Fruit fly (Drosophila melanogaster) whole organism, embryonic: ENCODE measurements around the gene pbl.

Experiments used
- Atf-2 ChIP-seq: fragments of 200-800 bp; sonication (Bioruptor generic); optimal IDR thresholded peaks from 2 replicates; lab custom pipeline; 2016; ENCODE audit warnings: missing biosample characterization, missing genetic modification characterization
- Awh ChIP-seq: fragments of 200-800 bp; sonication (Bioruptor generic); IDR thresholded peaks from 2 replicates; pipeline ENCODE4, ENCODE4 v1.3.6; 2022; ENCODE audit warnings: missing biosample characterization, missing genetic modification characterization
- CG12071 ChIP-seq: fragments of 200-800 bp; sonication (Bioruptor generic); optimal IDR thresholded peaks from 3 replicates; lab custom pipeline; 2018; ENCODE audit warnings: missing biosample characterization, mild to moderate bottlenecking, missing genetic modification characterization
- CG1529 ChIP-seq: fragments of 200-800 bp; sonication (Bioruptor generic); optimal IDR thresholded peaks from 3 replicates; lab custom pipeline; 2018; ENCODE audit warnings: missing biosample characterization, missing genetic modification characterization
- CG17186 ChIP-seq: fragments of 200-800 bp; sonication (Bioruptor generic); optimal IDR thresholded peaks from 3 replicates; lab custom pipeline; 2017; ENCODE audit warnings: missing biosample characterization, missing genetic modification reagents, missing genetic modification characterization
- CG32767 ChIP-seq: fragments of 200-800 bp; sonication (Bioruptor generic); IDR thresholded peaks from 2 replicates; pipeline ENCODE4 v1.3.6; 2022; ENCODE audit warnings: missing biosample characterization, missing genetic modification characterization
- CG4424 ChIP-seq: fragments of 200-800 bp; sonication (Bioruptor generic); optimal IDR thresholded peaks from 3 replicates; lab custom pipeline; 2016; ENCODE audit warnings: missing biosample characterization, missing genetic modification characterization
- CG4820 ChIP-seq: fragments of 200-800 bp; sonication (Bioruptor generic); optimal IDR thresholded peaks from 3 replicates; lab custom pipeline; 2016; ENCODE audit warnings: missing biosample characterization, missing genetic modification characterization
- CG5953 ChIP-seq: fragments of 200-800 bp; sonication (Bioruptor generic); IDR thresholded peaks from 2 replicates; pipeline ENCODE4 v1.3.6; 2022; ENCODE audit warnings: missing biosample characterization, missing genetic modification characterization
- CG6175 ChIP-seq: fragments of 200-800 bp; sonication (Bioruptor generic); IDR thresholded peaks from 3 replicates; pipeline ENCODE4 v1.3.6; 2022; ENCODE audit warnings: missing biosample characterization, missing genetic modification characterization
- CG6683 ChIP-seq: fragments of 200-800 bp; sonication (Bioruptor generic); optimal IDR thresholded peaks from 2 replicates; lab custom pipeline; 2017; ENCODE audit warnings: missing biosample characterization, mild to moderate bottlenecking, missing genetic modification characterization, missing genetic modification reagents
- CG7372 ChIP-seq: fragments of 200-800 bp; sonication (Bioruptor generic); IDR thresholded peaks from 2 replicates; pipeline ENCODE4 v1.3.6; 2022; ENCODE audit warnings: missing biosample characterization, missing genetic modification characterization
- CG7745 ChIP-seq: fragments of 200-800 bp; sonication (Bioruptor generic); optimal IDR thresholded peaks from 2 replicates; lab custom pipeline; 2018; ENCODE audit warnings: missing biosample characterization, mild to moderate bottlenecking, missing genetic modification characterization, moderate library complexity
- CG8359 ChIP-seq: fragments of 200-800 bp; sonication (Bioruptor generic); optimal IDR thresholded peaks from 2 replicates; lab custom pipeline; 2017; ENCODE audit warnings: missing biosample characterization, mild to moderate bottlenecking, missing genetic modification characterization, borderline replicate concordance
- CG8944 ChIP-seq: fragments of 200-800 bp; sonication (Bioruptor generic); optimal IDR thresholded peaks from 3 replicates; lab custom pipeline; 2016; ENCODE audit warnings: missing biosample characterization, missing genetic modification characterization
- CG9817 ChIP-seq: fragments of 200-800 bp; sonication (Bioruptor generic); optimal IDR thresholded peaks from 2 replicates; lab custom pipeline; 2018; ENCODE audit warnings: missing biosample characterization, mild to moderate bottlenecking, missing genetic modification characterization, moderate library complexity
- Gsc ChIP-seq: fragments of 200-800 bp; sonication (Bioruptor generic); IDR thresholded peaks from 2 replicates; pipeline ENCODE4 v1.3.6; 2022; ENCODE audit warnings: missing biosample characterization, missing genetic modification characterization
- H2.0 ChIP-seq: fragments of 200-800 bp; sonication (Bioruptor generic); IDR thresholded peaks from 2 replicates; pipeline ENCODE4 v1.3.6; 2022; ENCODE audit warnings: missing biosample characterization, missing genetic modification characterization
- Hand ChIP-seq: fragments of 200-800 bp; sonication (Bioruptor generic); optimal IDR thresholded peaks from 2 replicates; lab custom pipeline; 2017; ENCODE audit warnings: mild to moderate bottlenecking, missing biosample characterization, missing genetic modification reagents, missing genetic modification characterization
- MBD-R2 ChIP-seq: fragments of 200-800 bp; sonication (Bioruptor generic); IDR thresholded peaks from 2 replicates; pipeline ENCODE4 v1.3.6; 2022; ENCODE audit warnings: missing biosample characterization, missing genetic modification characterization
- Nf-YB ChIP-seq: fragments of 200-800 bp; sonication (Bioruptor generic); optimal IDR thresholded peaks from 3 replicates; lab custom pipeline; 2019; ENCODE audit warnings: missing biosample characterization, mild to moderate bottlenecking, missing genetic modification characterization, moderate library complexity
- Nf-YC ChIP-seq: fragments of 200-800 bp; optimal IDR thresholded peaks from 3 replicates; lab custom pipeline; 2019; ENCODE audit warnings: missing biosample characterization, mild to moderate bottlenecking, missing genetic modification characterization, moderate library complexity
- PHDP ChIP-seq: fragments of 200-800 bp; sonication (Bioruptor generic); optimal IDR thresholded peaks from 3 replicates; lab custom pipeline; 2018; ENCODE audit warnings: missing biosample characterization, mild to moderate bottlenecking, missing genetic modification characterization, moderate library complexity
- Pdp1 ChIP-seq, 2 experiments: fragments of 200-800 bp; sonication (Bioruptor generic); optimal IDR thresholded peaks; 3 replicates each; lab custom pipeline; 2016; ENCODE audit warnings: missing biosample characterization in 2 of 2, missing genetic modification characterization in 2 of 2, mild to moderate bottlenecking in 1 of 2, moderate library complexity in 1 of 2
- Sin3A ChIP-seq: fragments of >200 bp; optimal IDR thresholded peaks from 2 replicates; lab custom pipeline; 2018
- abd-A ChIP-seq: fragments of 200-800 bp; sonication (Bioruptor generic); optimal IDR thresholded peaks from 3 replicates; lab custom pipeline; 2019; ENCODE audit warnings: missing biosample characterization, mild to moderate bottlenecking, missing genetic modification characterization, moderate library complexity
- cg ChIP-seq: fragments of 200-800 bp; sonication (Bioruptor generic); optimal IDR thresholded peaks from 3 replicates; lab custom pipeline; 2019; ENCODE audit warnings: missing biosample characterization, mild to moderate bottlenecking, missing genetic modification characterization, moderate library complexity
- ci ChIP-seq: fragments of 200-800 bp; sonication (Bioruptor generic); IDR thresholded peaks from 3 replicates; pipeline ENCODE4 v1.3.6; 2022; ENCODE audit warnings: missing biosample characterization, missing genetic modification characterization
- eve ChIP-seq, 2 experiments: fragments of >200 bp; optimal IDR thresholded peaks; 2 replicates each; lab custom pipeline; 2017; ENCODE audit warnings: missing biosample characterization in 2 of 2, missing genetic modification characterization in 2 of 2
- gcm2 ChIP-seq: fragments of 200-800 bp; sonication (Bioruptor generic); optimal IDR thresholded peaks from 2 replicates; lab custom pipeline; 2016; ENCODE audit warnings: missing biosample characterization, missing genetic modification characterization
- h ChIP-seq: fragments of >200 bp; optimal IDR thresholded peaks from 2 replicates; lab custom pipeline; 2017
- ham ChIP-seq: fragments of 200-800 bp; sonication (Bioruptor generic); IDR thresholded peaks from 2 replicates; pipeline ENCODE4 v1.3.6; 2022; ENCODE audit warnings: missing biosample characterization, missing genetic modification characterization
- ken ChIP-seq: fragments of 200-800 bp; sonication (Bioruptor generic); IDR thresholded peaks from 3 replicates; pipeline ENCODE4 v1.3.6; 2022; ENCODE audit warnings: missing biosample characterization, missing genetic modification characterization
- lov ChIP-seq, 2 experiments: fragments of 200-800 bp in 1 of 2; fragments of >200 bp in 1 of 2; sonication (Bioruptor generic) in 1 of 2; IDR thresholded peaks in 1 of 2; optimal IDR thresholded peaks in 1 of 2; 2 replicates in 1 of 2; 3 replicates in 1 of 2; pipeline versions ENCODE4 v1.3.6 to Lab custom; 2017 to 2022; ENCODE audit warnings: missing biosample characterization in 1 of 2, missing genetic modification characterization in 1 of 2
- oc ChIP-seq: fragments of 200-800 bp; sonication (Bioruptor generic); optimal IDR thresholded peaks from 2 replicates; lab custom pipeline; 2018; ENCODE audit warnings: missing biosample characterization, mild to moderate bottlenecking, missing genetic modification characterization, moderate library complexity
- odd ChIP-seq: fragments of 200-800 bp; sonication (Bioruptor generic); optimal IDR thresholded peaks from 2 replicates; lab custom pipeline; 2017; ENCODE audit warnings: missing biosample characterization, mild to moderate bottlenecking, missing genetic modification characterization
- peb ChIP-seq: fragments of 200-800 bp; sonication (Bioruptor generic); IDR thresholded peaks from 2 replicates; pipeline ENCODE4 v1.3.6; 2022; ENCODE audit warnings: missing biosample characterization, missing genetic modification characterization
- pho ChIP-seq: fragments of 200-800 bp; sonication (Bioruptor generic); optimal IDR thresholded peaks from 2 replicates; lab custom pipeline; 2016; ENCODE audit warnings: missing biosample characterization, missing genetic modification characterization
- phol ChIP-seq: fragments of 200-800 bp; sonication (Bioruptor generic); optimal IDR thresholded peaks from 3 replicates; lab custom pipeline; 2018; ENCODE audit warnings: missing biosample characterization, mild to moderate bottlenecking, missing genetic modification characterization, moderate library complexity
- ro ChIP-seq: fragments of 200-800 bp; sonication (Bioruptor generic); IDR thresholded peaks from 2 replicates; pipeline ENCODE4 v1.3.6; 2022; ENCODE audit warnings: missing biosample characterization, missing genetic modification characterization
- run ChIP-seq: fragments of 200-800 bp; sonication (Bioruptor generic); optimal IDR thresholded peaks from 3 replicates; lab custom pipeline; 2018; ENCODE audit warnings: missing biosample characterization, mild to moderate bottlenecking, missing genetic modification characterization
- sd ChIP-seq: fragments of 200-800 bp; sonication (Bioruptor generic); optimal IDR thresholded peaks from 3 replicates; lab custom pipeline; 2018; ENCODE audit warnings: missing biosample characterization, mild to moderate bottlenecking, missing genetic modification characterization, moderate library complexity
- sens-2 ChIP-seq: fragments of 200-800 bp; sonication (Bioruptor generic); IDR thresholded peaks from 2 replicates; pipeline ENCODE4 v1.3.6; 2022; ENCODE audit warnings: missing biosample characterization, missing genetic modification characterization
- sug ChIP-seq: fragments of 200-800 bp; optimal IDR thresholded peaks from 2 replicates; lab custom pipeline; 2019; ENCODE audit warnings: missing biosample characterization, mild to moderate bottlenecking, missing genetic modification characterization, moderate library complexity
- tio ChIP-seq: fragments of 200-800 bp; sonication (Bioruptor generic); optimal IDR thresholded peaks from 2 replicates; lab custom pipeline; 2017; ENCODE audit warnings: missing biosample characterization, missing genetic modification characterization, inconsistent platforms
- toy ChIP-seq: fragments of 200-800 bp; sonication (Bioruptor generic); IDR thresholded peaks from 2 replicates; pipeline ENCODE4 v1.3.6; 2022; ENCODE audit warnings: missing biosample characterization, missing genetic modification characterization
- unc-4 ChIP-seq: fragments of 200-800 bp; sonication (Bioruptor generic); IDR thresholded peaks from 2 replicates; pipeline ENCODE4 v1.3.6; 2022; ENCODE audit warnings: missing biosample characterization, missing genetic modification characterization; ENCODE audit not compliant: partially characterized antibody
- zen2 ChIP-seq: fragments of 200-800 bp; sonication (Bioruptor generic); IDR thresholded peaks from 3 replicates; pipeline ENCODE4 v1.3.6; 2022; ENCODE audit warnings: missing biosample characterization, missing genetic modification characterization; ENCODE audit not compliant: partially characterized antibody
- zfh2 ChIP-seq: fragments of 200-800 bp; sonication (Bioruptor generic); optimal IDR thresholded peaks from 2 replicates; lab custom pipeline; 2016; ENCODE audit warnings: missing biosample characterization, missing genetic modification characterization

The pbl gene

DNA sequence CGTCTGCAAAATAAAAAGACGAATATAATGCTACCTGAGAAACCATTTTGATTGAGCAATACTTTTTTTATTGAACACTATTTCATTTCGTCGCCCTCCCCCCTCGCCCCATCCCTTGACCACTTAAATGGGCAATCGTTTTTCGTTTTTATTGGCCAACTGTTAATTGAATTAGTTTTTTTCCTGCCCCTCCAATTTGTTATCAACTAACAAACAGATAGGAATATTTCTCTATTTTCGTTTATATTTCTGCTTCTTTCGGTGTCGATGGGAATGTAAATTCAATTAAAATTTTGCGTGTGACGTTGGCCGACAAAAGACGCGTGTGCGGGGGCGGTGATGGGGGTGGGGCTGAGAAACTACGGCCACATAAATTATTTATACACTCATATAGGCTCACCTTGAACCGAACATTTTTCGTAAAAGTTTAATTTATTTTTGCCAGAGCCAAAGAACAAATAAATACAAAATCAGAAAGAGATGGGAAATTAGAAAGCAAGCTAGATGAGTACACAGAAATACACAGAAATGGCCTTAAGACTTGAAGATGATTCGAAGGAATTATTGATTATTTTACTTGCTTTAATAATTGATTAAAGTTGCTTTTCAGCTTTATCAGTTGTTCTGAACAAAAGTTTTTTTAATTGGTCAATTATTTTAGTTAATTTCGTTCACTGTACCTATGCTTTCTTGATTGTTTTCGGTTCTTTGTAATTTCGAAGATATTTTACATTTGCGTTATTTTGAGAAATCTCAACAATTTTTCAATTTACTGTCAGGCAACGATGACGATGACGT, 50.9 kb downstream of the pbl start (continued):
- TF ChIP-seq CG9817 (tag; lab: Kevin White, UChicago), result peak; percentile 61
- TF ChIP-seq peb (GFP tag; lab: Robert Waterston, UW), result no peak
- no peak for TF ChIP-seq phol (tag; lab: Kevin White, UChicago)
- TF ChIP-seq cg (GFP tag; lab: Kevin White, UChicago), result no peak
- TF ChIP-seq CG5953 (GFP tag; lab: Robert Waterston, UW), result 0 out of 2 replicates have a peak, but pooled peaks have one; percentile 13
- TF ChIP-seq CG8359 (GFP tag; lab: Kevin White, UChicago), result no peak
- no peak for TF ChIP-seq CG4820 (GFP tag; lab: Kevin White, UChicago)
- TF ChIP-seq CG32767, result peak; percentile 38; the same call in 1 of the 2 replicates
- no peak for TF ChIP-seq odd (GFP tag; lab: Kevin White, UChicago)
- peak; percentile 56 to 88 for TF ChIP-seq Pdp1 (GFP tag; optimal IDR thresholded peaks at IDR 0.05; lab: Kevin White, UChicago)
- peak; percentile 52 for TF ChIP-seq PHDP (tag; lab: Kevin White, UChicago)
- TF ChIP-seq CG12071 (GFP tag; lab: Kevin White, UChicago), result no peak
- TF ChIP-seq MBD-R2 (GFP tag; lab: Robert Waterston, UW), result no peak
- TF ChIP-seq Nf-YC (tag; lab: Kevin White, UChicago), result peak; percentile 76
- TF ChIP-seq sens-2, result peak; percentile 8; the same call in 1 of the 2 replicates
- no peak for TF ChIP-seq CG1529 (GFP tag; lab: Kevin White, UChicago)
- TF ChIP-seq Nf-YB (GFP tag; lab: Kevin White, UChicago), result peak; percentile 34
- TF ChIP-seq H2.0, result peak; percentile 68
- TF ChIP-seq CG6683 (GFP tag; lab: Kevin White, UChicago), result no peak
- TF ChIP-seq CG17186 (GFP tag; lab: Kevin White, UChicago), result no peak
- TF ChIP-seq pho (GFP tag; lab: Kevin White, UChicago), result peak; percentile 64
- peak in 1 of 2 experiments; percentile 51 for TF ChIP-seq eve (GFP tag; optimal IDR thresholded peaks at IDR 0.05; lab: Kevin White, UChicago)
- TF ChIP-seq CG4424 (GFP tag; lab: Kevin White, UChicago), result no peak
- peak; percentile 80 for TF ChIP-seq abd-A (tag; lab: Kevin White, UChicago)
- TF ChIP-seq Sin3A, result no peak
- no peak for TF ChIP-seq Hand (GFP tag; lab: Kevin White, UChicago)
- TF ChIP-seq unc-4, result no peak
- no peak for TF ChIP-seq lov (optimal IDR thresholded peaks at IDR 0.05; lab: Kevin White, UChicago)
- TF ChIP-seq lov (GFP tag; IDR thresholded peaks at IDR 0.05; lab: Robert Waterston, UW), result 0 out of 3 replicates have a peak, but pooled peaks have one; percentile 20
- TF ChIP-seq toy (GFP tag; lab: Robert Waterston, UW), result no peak
- peak; percentile 40 for TF ChIP-seq CG7372 (GFP tag; lab: Robert Waterston, UW)
- TF ChIP-seq ham (GFP tag; lab: Robert Waterston, UW), result no peak
- TF ChIP-seq ro (GFP tag; lab: Robert Waterston, UW), result 0 out of 2 replicates have a peak, but pooled peaks have one; percentile 13
- TF ChIP-seq gcm2 (GFP tag; lab: Kevin White, UChicago), result no peak
- peak; percentile 80 for TF ChIP-seq sug (tag; lab: Kevin White, UChicago)
- peak; percentile 25 for TF ChIP-seq CG8944 (GFP tag; lab: Kevin White, UChicago)
- no peak for TF ChIP-seq ci (GFP tag; lab: Robert Waterston, UW)
- no peak for TF ChIP-seq oc
- no peak for TF ChIP-seq ken (GFP tag; lab: Robert Waterston, UW)
- no peak for TF ChIP-seq h (lab: Kevin White, UChicago)
- peak; percentile 41 for TF ChIP-seq Atf-2 (GFP tag; lab: Kevin White, UChicago)
- no peak for TF ChIP-seq zen2
- TF ChIP-seq sd (tag; lab: Kevin White, UChicago), result peak; percentile 94
- peak; percentile 12; the same call in 1 of the 3 replicates for TF ChIP-seq CG6175 (GFP tag; lab: Robert Waterston, UW)
- peak; percentile 26 for TF ChIP-seq run (tag; lab: Kevin White, UChicago)
- TF ChIP-seq Awh (GFP tag; lab: Robert Waterston, UW), result 0 out of 2 replicates have a peak, but pooled peaks have one; percentile 41
- no peak for TF ChIP-seq CG7745 (tag; lab: Kevin White, UChicago)
- TF ChIP-seq zfh2, result peak; percentile 56
- no peak for TF ChIP-seq Gsc
- peak; percentile 54 for TF ChIP-seq tio (GFP tag; lab: Kevin White, UChicago)
